Worm (Caenorhabditis elegans): ENCODE results near the gene F54B3.2.
A peak's percentile ranks its signal among the peaks of the same experiment; 100 is the strongest.

Gene F54B3.2

ce11 chrII:10231874-10232273, 38.1 kb downstream of the F54B3.2 start:
- TF ChIP-seq elt-2 (tag; optimal IDR thresholded peaks at IDR 0.05), result peak; percentile 60
- TF ChIP-seq snpc-4 (tag; optimal IDR thresholded peaks at IDR 0.05), result no peak
- no peak for TF ChIP-seq lin-39 (tag; optimal IDR thresholded peaks at IDR 0.05)
- no peak for TF ChIP-seq pqm-1 (tag; optimal IDR thresholded peaks at IDR 0.05)
- TF ChIP-seq elt-3 (tag; optimal IDR thresholded peaks at IDR 0.05), result no peak
- no peak for TF ChIP-seq ama-1 (optimal IDR thresholded peaks at IDR 0.05)
- no peak for TF ChIP-seq fos-1 (tag; optimal IDR thresholded peaks at IDR 0.05)
- no peak for TF ChIP-seq jun-1 (tag; optimal IDR thresholded peaks at IDR 0.05)
- no peak for TF ChIP-seq fkh-10 (GFP tag; optimal IDR thresholded peaks at IDR 0.05)
- peak; percentile 15 for TF ChIP-seq pha-4 (tag; optimal IDR thresholded peaks at IDR 0.05)
- no peak for TF ChIP-seq eor-1 (tag; optimal IDR thresholded peaks at IDR 0.05)
- TF ChIP-seq ceh-28 (tag; optimal IDR thresholded peaks at IDR 0.05), result no peak
- no peak for TF ChIP-seq unc-62 (GFP tag; optimal IDR thresholded peaks at IDR 0.05)
- no peak for TF ChIP-seq ceh-16 (tag; optimal IDR thresholded peaks at IDR 0.05)
- TF ChIP-seq ceh-82 (tag; optimal IDR thresholded peaks at IDR 0.05), result no peak

- TF ChIP-seq zag-1 (tag; optimal IDR thresholded peaks at IDR 0.05) (no peak), nhr-28 (tag; optimal IDR thresholded peaks at IDR 0.05) (no peak), ceh-9 (tag; optimal IDR thresholded peaks at IDR 0.05) (no peak), mdl-1 (tag; optimal IDR thresholded peaks at IDR 0.05) (no peak)
These were observed 39.0 kb downstream of the F54B3.2 start, which contains the start of gene T01E8.8 for ce11 chrII:10230972-10231371. TSS of gene T01E8.8 (plus strand) at chrII:10231272.

ce11 chrII:10227030-10227429, 42.9 kb downstream of the F54B3.2 start, which contains the start of gene srh-135:
TSS of gene srh-135 (minus strand) at chrII:10227130.
- no peak for TF ChIP-seq eor-1 (tag; optimal IDR thresholded peaks at IDR 0.05)
- TF ChIP-seq elt-2 (tag; optimal IDR thresholded peaks at IDR 0.05), result no peak
- TF ChIP-seq egl-5 (tag; optimal IDR thresholded peaks at IDR 0.05), result no peak
- TF ChIP-seq ceh-16 (tag; optimal IDR thresholded peaks at IDR 0.05), result no peak
- no peak for TF ChIP-seq ztf-4 (tag; optimal IDR thresholded peaks at IDR 0.05)
- no peak for TF ChIP-seq egl-27 (tag; optimal IDR thresholded peaks at IDR 0.05)

- TF ChIP-seq skn-1 (tag; optimal IDR thresholded peaks at IDR 0.05) (no peak), sea-2 (GFP tag; optimal IDR thresholded peaks at IDR 0.05) (no peak), pqm-1 (tag; optimal IDR thresholded peaks at IDR 0.05) (no peak), snpc-4 (tag; optimal IDR thresholded peaks at IDR 0.05) (no peak), unc-62 (GFP tag; optimal IDR thresholded peaks at IDR 0.05) (no peak), ZK546.5 (tag; optimal IDR thresholded peaks at IDR 0.05) (no peak), nhr-11 (tag; optimal IDR thresholded peaks at IDR 0.05) (no peak), nhr-12 (tag; optimal IDR thresholded peaks at IDR 0.05) (no peak), nhr-77 (tag; optimal IDR thresholded peaks at IDR 0.05) (no peak), elt-1 (tag; optimal IDR thresholded peaks at IDR 0.05) (no peak), nhr-43 (tag; optimal IDR thresholded peaks at IDR 0.05; ENCODE audit: poor library complexity, severe bottlenecking) (no peak), nhr-237 (tag; optimal IDR thresholded peaks at IDR 0.05) (no peak), mml-1 (tag; optimal IDR thresholded peaks at IDR 0.05) (no peak), elt-2 (tag; optimal IDR thresholded peaks at IDR 0.05) (no peak), lin-15B (tag; optimal IDR thresholded peaks at IDR 0.05) (no peak)
These were observed 47.4 kb downstream of the F54B3.2 start, which contains the start of gene plc-3 for ce11 chrII:10222577-10222976. TSS of gene plc-3 (plus strand) at chrII:10222877.

ce11 chrII:10221627-10222026, 48.3 kb downstream of the F54B3.2 start:
- TF ChIP-seq snpc-4 (tag; optimal IDR thresholded peaks at IDR 0.05) (no peak), pha-4 (tag; optimal IDR thresholded peaks at IDR 0.05) (peak; percentile 35), elt-3 (tag; optimal IDR thresholded peaks at IDR 0.05) (no peak), egl-5 (tag; optimal IDR thresholded peaks at IDR 0.05) (no peak), fkh-10 (GFP tag; optimal IDR thresholded peaks at IDR 0.05) (no peak), nhr-77 (tag; optimal IDR thresholded peaks at IDR 0.05) (no peak), skn-1 (tag; optimal IDR thresholded peaks at IDR 0.05) (no peak), pqm-1 (tag; optimal IDR thresholded peaks at IDR 0.05) (peak; percentile 76), fkh-2 (tag; optimal IDR thresholded peaks at IDR 0.05) (no peak), elt-2 (tag; optimal IDR thresholded peaks at IDR 0.05) (peak; percentile 83)

All from whole organism, L3 larva.